Fruit fly (Drosophila melanogaster): ENCODE results near the gene CG17168.

DNA sequence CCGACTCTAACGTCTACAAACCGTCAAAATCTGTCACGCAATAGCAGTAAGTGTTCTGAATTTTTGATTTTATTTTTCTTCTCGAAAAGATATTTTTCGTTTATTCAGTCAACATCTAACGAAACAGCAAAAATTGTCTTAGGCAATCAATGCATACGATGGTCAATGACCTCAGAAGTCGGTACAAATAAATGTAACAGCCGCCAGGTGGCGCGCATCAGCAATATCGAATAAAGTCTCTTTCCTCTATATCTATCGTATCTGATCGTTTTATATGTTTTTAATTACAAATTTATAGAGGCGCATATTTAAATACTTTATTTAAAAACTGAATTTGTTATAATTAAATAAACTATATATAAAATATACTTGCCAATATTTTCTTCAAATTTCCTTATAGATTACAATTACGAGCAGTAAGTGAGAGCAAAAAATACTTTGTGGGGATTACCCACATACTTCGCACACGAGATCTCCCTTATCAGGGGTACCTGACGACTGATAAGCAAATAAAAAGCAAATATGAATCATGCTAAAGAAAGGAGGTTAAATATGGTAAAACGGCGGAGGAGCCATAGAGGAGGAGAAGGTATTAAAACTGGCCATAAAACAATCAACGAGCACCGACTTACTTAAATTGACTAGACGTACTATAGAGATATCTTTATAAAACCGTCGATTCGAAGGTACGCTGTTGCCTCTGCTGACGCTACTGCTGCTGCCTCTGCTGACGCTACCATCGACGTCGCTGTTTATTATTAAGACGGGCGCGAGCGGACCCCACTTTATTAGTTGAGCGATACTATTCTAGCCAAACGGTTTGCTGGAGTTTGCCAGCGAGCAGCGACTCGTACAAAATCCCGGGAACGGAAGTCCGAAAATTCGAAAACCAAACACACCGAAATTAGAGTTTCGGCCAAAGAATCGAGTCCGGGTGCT lies 14.7 kb upstream of the CG17168 start, which contains the start of gene CG17167:
- TF ChIP-seq toe (GFP tag; optimal IDR thresholded peaks at IDR 0.05), result no peak
- no peak for TF ChIP-seq cnc (optimal IDR thresholded peaks at IDR 0.05)
- TF ChIP-seq bab1 (GFP tag; optimal IDR thresholded peaks at IDR 0.05), result no peak
- no peak for TF ChIP-seq CG1620 (GFP tag; optimal IDR thresholded peaks at IDR 0.05)
- TF ChIP-seq Clk (GFP tag; optimal IDR thresholded peaks at IDR 0.05), result no peak
- TF ChIP-seq CG33017 (tag; optimal IDR thresholded peaks at IDR 0.05), result no peak
- TF ChIP-seq kay (GFP tag; ENCODE audit: borderline replicate concordance), result no peak
- no peak for TF ChIP-seq Mnt (GFP tag; optimal IDR thresholded peaks at IDR 0.05)
- TF ChIP-seq CG12768 (GFP tag; optimal IDR thresholded peaks at IDR 0.05), result no peak
- no peak for TF ChIP-seq tj (GFP tag; optimal IDR thresholded peaks at IDR 0.05)
